Worm (Caenorhabditis elegans): ENCODE results near the gene ZK354.3.
A peak's percentile ranks its signal among the peaks of the same experiment; 100 is the strongest.
"Not testable (repeated sequence)": the region's sequence is repeated elsewhere in the genome, so short reads cannot be mapped to it uniquely, and the experiment has no call there.

ZK354.3 gene

ce11 chrIV:5316223-5316622 is 6.4 kb downstream of the ZK354.3 start, which contains the start of gene msp-65:
Gene msp-65 (plus strand): TSS chrIV:5316523.
- not testable (repeated sequence) for TF ChIP-seq ztf-29, flt-1, ztf-23 (GFP tag; IDR thresholded peaks at IDR 0.05)

ce11 chrIV:5317106-5317505 is 7.3 kb downstream of the ZK354.3 start:
- TF ChIP-seq ztf-29 (GFP tag; IDR thresholded peaks at IDR 0.05) = no peak
- TF ChIP-seq ref-1 (GFP tag; conservative IDR thresholded peaks at IDR 0.05) = no peak
- TF ChIP-seq tab-1 (GFP tag; IDR thresholded peaks at IDR 0.05) = no peak
- no peak for TF ChIP-seq T22C8.4 (GFP tag; IDR thresholded peaks at IDR 0.05)
- TF ChIP-seq ztf-23 (GFP tag; IDR thresholded peaks at IDR 0.05) = no peak
- TF ChIP-seq cog-1 (tag; optimal IDR thresholded peaks at IDR 0.05) = no peak
- TF ChIP-seq flt-1 (GFP tag; IDR thresholded peaks at IDR 0.05) = no peak
- TF ChIP-seq klf-2 (GFP tag; conservative IDR thresholded peaks at IDR 0.05) = no peak
- no peak for TF ChIP-seq med-1 (GFP tag; optimal IDR thresholded peaks at IDR 0.05; ENCODE audit: insufficient read depth)

- TF ChIP-seq klf-2 (GFP tag; conservative IDR thresholded peaks at IDR 0.05) (no peak), cog-1 (tag; optimal IDR thresholded peaks at IDR 0.05) (no peak), med-1 (GFP tag; optimal IDR thresholded peaks at IDR 0.05; ENCODE audit: insufficient read depth) (no peak), ztf-23 (GFP tag; IDR thresholded peaks at IDR 0.05) (no peak)
These were observed 9.0 kb downstream of the ZK354.3 start, which contains the start of gene slc-46A for ce11 chrIV:5318835-5319303. Gene slc-46A (plus strand): TSS chrIV:5319253.

ce11 chrIV:5326144-5326543 is 16.3 kb downstream of the ZK354.3 start, which contains the start of gene Y4C6B.4:
Gene Y4C6B.4 (plus strand): TSS chrIV:5326444.
- no peak for TF ChIP-seq T22C8.4 (GFP tag; IDR thresholded peaks at IDR 0.05)
- TF ChIP-seq flt-1 (GFP tag; IDR thresholded peaks at IDR 0.05) = no peak
- no peak for TF ChIP-seq klf-2 (GFP tag; conservative IDR thresholded peaks at IDR 0.05)
- TF ChIP-seq ztf-29 (GFP tag; IDR thresholded peaks at IDR 0.05) = no peak
- no peak for TF ChIP-seq cog-1 (tag; optimal IDR thresholded peaks at IDR 0.05)
- TF ChIP-seq med-1 (GFP tag; optimal IDR thresholded peaks at IDR 0.05; ENCODE audit: insufficient read depth) = no peak
- no peak for TF ChIP-seq tab-1 (GFP tag; IDR thresholded peaks at IDR 0.05)
- TF ChIP-seq ref-1 (GFP tag; conservative IDR thresholded peaks at IDR 0.05) = no peak
- no peak for TF ChIP-seq ztf-23 (GFP tag; IDR thresholded peaks at IDR 0.05)

- TF ChIP-seq cog-1 (tag; optimal IDR thresholded peaks at IDR 0.05) (no peak), ztf-23 (GFP tag; IDR thresholded peaks at IDR 0.05) (no peak), ztf-29 (GFP tag; IDR thresholded peaks at IDR 0.05) (no peak), T22C8.4 (GFP tag; IDR thresholded peaks at IDR 0.05) (no peak), med-1 (GFP tag; optimal IDR thresholded peaks at IDR 0.05; ENCODE audit: insufficient read depth) (no peak), klf-2 (GFP tag; conservative IDR thresholded peaks at IDR 0.05) (no peak), ref-1 (GFP tag; conservative IDR thresholded peaks at IDR 0.05) (no peak), tab-1 (GFP tag; IDR thresholded peaks at IDR 0.05) (no peak), flt-1 (GFP tag; IDR thresholded peaks at IDR 0.05) (no peak)
These were observed 22.3 kb downstream of the ZK354.3 start, which contains the start of gene Y4C6B.3 for ce11 chrIV:5332178-5332577. Gene Y4C6B.3 (plus strand): TSS chrIV:5332478.

ce11 chrIV:5333484-5333883 is 23.6 kb downstream of the ZK354.3 start:
- TF ChIP-seq ztf-23 (GFP tag; IDR thresholded peaks at IDR 0.05) (no peak), T22C8.4 (GFP tag; IDR thresholded peaks at IDR 0.05) (no peak), klf-2 (GFP tag; conservative IDR thresholded peaks at IDR 0.05) (no peak), ref-1 (GFP tag; conservative IDR thresholded peaks at IDR 0.05) (no peak), cog-1 (tag; optimal IDR thresholded peaks at IDR 0.05) (no peak), med-1 (GFP tag; optimal IDR thresholded peaks at IDR 0.05; ENCODE audit: insufficient read depth) (no peak), flt-1 (GFP tag; IDR thresholded peaks at IDR 0.05) (no peak), tab-1 (GFP tag; IDR thresholded peaks at IDR 0.05) (no peak), ztf-29 (GFP tag; IDR thresholded peaks at IDR 0.05) (no peak)

- TF ChIP-seq tab-1 (GFP tag; IDR thresholded peaks at IDR 0.05) (no peak), flt-1 (GFP tag; IDR thresholded peaks at IDR 0.05) (no peak; the same call in 1 of the 2 replicates), klf-2 (GFP tag; conservative IDR thresholded peaks at IDR 0.05) (no peak; the same call in none of the 2 replicates), T22C8.4 (GFP tag; IDR thresholded peaks at IDR 0.05) (no peak), med-1 (GFP tag; optimal IDR thresholded peaks at IDR 0.05; ENCODE audit: insufficient read depth) (no peak), ztf-29 (GFP tag; IDR thresholded peaks at IDR 0.05) (0 out of 2 replicates have a peak, but pooled peaks have one; percentile 50), ztf-23 (GFP tag; IDR thresholded peaks at IDR 0.05) (peak; percentile 85), cog-1 (tag; optimal IDR thresholded peaks at IDR 0.05) (no peak), ref-1 (GFP tag; conservative IDR thresholded peaks at IDR 0.05) (no peak)
These were observed 24.7 kb downstream of the ZK354.3 start for ce11 chrIV:5334518-5334917.

ce11 chrIV:5337649-5338048 is 27.8 kb downstream of the ZK354.3 start:
- TF ChIP-seq T22C8.4 (GFP tag; IDR thresholded peaks at IDR 0.05) (no peak), klf-2 (GFP tag; conservative IDR thresholded peaks at IDR 0.05) (no peak), flt-1 (GFP tag; IDR thresholded peaks at IDR 0.05) (no peak), ztf-23 (GFP tag; IDR thresholded peaks at IDR 0.05) (no peak)

ce11 chrIV:5339255-5339654 is 29.4 kb downstream of the ZK354.3 start, which contains the start of gene Y4C6B.2:
Gene Y4C6B.2 (plus strand): TSS chrIV:5339574.
- TF ChIP-seq klf-2 (GFP tag; conservative IDR thresholded peaks at IDR 0.05) (no peak), T22C8.4 (GFP tag; IDR thresholded peaks at IDR 0.05) (no peak), flt-1 (GFP tag; IDR thresholded peaks at IDR 0.05) (no peak), tab-1 (GFP tag; IDR thresholded peaks at IDR 0.05) (no peak), ztf-23 (GFP tag; IDR thresholded peaks at IDR 0.05) (no peak), med-1 (GFP tag; optimal IDR thresholded peaks at IDR 0.05; ENCODE audit: insufficient read depth) (no peak), cog-1 (tag; optimal IDR thresholded peaks at IDR 0.05) (no peak), ref-1 (GFP tag; conservative IDR thresholded peaks at IDR 0.05) (no peak), ztf-29 (GFP tag; IDR thresholded peaks at IDR 0.05) (no peak)

ce11 chrIV:5344168-5344567 is 34.3 kb downstream of the ZK354.3 start:
- TF ChIP-seq tab-1 (GFP tag; IDR thresholded peaks at IDR 0.05) = no peak
- no peak for TF ChIP-seq klf-2 (GFP tag; conservative IDR thresholded peaks at IDR 0.05)
- TF ChIP-seq T22C8.4 (GFP tag; IDR thresholded peaks at IDR 0.05) = no peak
- no peak for TF ChIP-seq ztf-23 (GFP tag; IDR thresholded peaks at IDR 0.05)
- no peak for TF ChIP-seq ref-1 (GFP tag; conservative IDR thresholded peaks at IDR 0.05)
- TF ChIP-seq cog-1 (tag; optimal IDR thresholded peaks at IDR 0.05) = no peak
- TF ChIP-seq ztf-29 (GFP tag; IDR thresholded peaks at IDR 0.05) = no peak
- no peak for TF ChIP-seq flt-1 (GFP tag; IDR thresholded peaks at IDR 0.05)
- no peak for TF ChIP-seq med-1 (GFP tag; optimal IDR thresholded peaks at IDR 0.05; ENCODE audit: insufficient read depth)

Measured in whole organism, midembryonic.